Fruit fly (Drosophila melanogaster) whole organism, adult: ENCODE data around the gene CG5612.

Experiments used
- CG11617 ChIP-seq: fragments of 200-800 bp; sonication (Bioruptor generic); optimal IDR thresholded peaks from 2 replicates; lab custom pipeline; 2017; ENCODE audit warnings: mild to moderate bottlenecking, missing biosample characterization, missing genetic modification reagents, missing genetic modification characterization
- CG12768 ChIP-seq: fragments of 200-800 bp; sonication (Bioruptor generic); optimal IDR thresholded peaks from 2 replicates; lab custom pipeline; 2017; ENCODE audit warnings: missing biosample characterization, missing genetic modification characterization, mild to moderate bottlenecking, moderate library complexity, missing genetic modification reagents
- CG14711 ChIP-seq: fragments of 200-800 bp; sonication (Bioruptor generic); optimal IDR thresholded peaks from 2 replicates; lab custom pipeline; 2018; ENCODE audit warnings: missing biosample characterization, mild to moderate bottlenecking, missing genetic modification characterization, moderate library complexity
- CG33017 ChIP-seq: fragments of 200-800 bp; sonication (Bioruptor generic); optimal IDR thresholded peaks from 2 replicates; lab custom pipeline; 2018; ENCODE audit warnings: missing biosample characterization, mild to moderate bottlenecking, missing genetic modification characterization, moderate library complexity
- Clk ChIP-seq: fragments of 200-800 bp; sonication (Bioruptor generic); optimal IDR thresholded peaks from 2 replicates; lab custom pipeline; 2017; ENCODE audit warnings: missing biosample characterization, missing genetic modification characterization
- Crg-1 ChIP-seq: fragments of 200-800 bp; sonication (Bioruptor generic); optimal IDR thresholded peaks from 2 replicates; lab custom pipeline; 2016; ENCODE audit warnings: missing biosample characterization, missing genetic modification characterization
- Mnt ChIP-seq: fragments of 200-800 bp; sonication (Bioruptor generic); optimal IDR thresholded peaks from 2 replicates; lab custom pipeline; 2016; ENCODE audit warnings: missing biosample characterization, mild to moderate bottlenecking, missing genetic modification characterization
- cic ChIP-seq: fragments of 200-800 bp; sonication (Bioruptor generic); optimal IDR thresholded peaks from 2 replicates; lab custom pipeline; 2017; ENCODE audit warnings: missing biosample characterization, mild to moderate bottlenecking, missing genetic modification characterization, moderate library complexity
- kay ChIP-seq: fragments of 200-800 bp; sonication (Bioruptor generic); peaks from one replicate; lab custom pipeline; 2016; ENCODE audit warnings: missing biosample characterization, missing genetic modification characterization, borderline replicate concordance
- ovo ChIP-seq: fragments of 200-800 bp; sonication (Bioruptor generic); optimal IDR thresholded peaks from 2 replicates; lab custom pipeline; 2016; ENCODE audit warnings: missing biosample characterization, missing genetic modification characterization
- pad ChIP-seq: fragments of 200-800 bp; sonication (Bioruptor generic); optimal IDR thresholded peaks from 3 replicates; lab custom pipeline; 2017; ENCODE audit warnings: missing biosample characterization, missing genetic modification characterization, mild to moderate bottlenecking, moderate library complexity, missing genetic modification reagents
- tj ChIP-seq: fragments of 200-800 bp; sonication (Bioruptor generic); optimal IDR thresholded peaks from 3 replicates; lab custom pipeline; 2017; ENCODE audit warnings: missing biosample characterization, mild to moderate bottlenecking, missing genetic modification characterization, moderate library complexity

The CG5612 gene

DNA sequence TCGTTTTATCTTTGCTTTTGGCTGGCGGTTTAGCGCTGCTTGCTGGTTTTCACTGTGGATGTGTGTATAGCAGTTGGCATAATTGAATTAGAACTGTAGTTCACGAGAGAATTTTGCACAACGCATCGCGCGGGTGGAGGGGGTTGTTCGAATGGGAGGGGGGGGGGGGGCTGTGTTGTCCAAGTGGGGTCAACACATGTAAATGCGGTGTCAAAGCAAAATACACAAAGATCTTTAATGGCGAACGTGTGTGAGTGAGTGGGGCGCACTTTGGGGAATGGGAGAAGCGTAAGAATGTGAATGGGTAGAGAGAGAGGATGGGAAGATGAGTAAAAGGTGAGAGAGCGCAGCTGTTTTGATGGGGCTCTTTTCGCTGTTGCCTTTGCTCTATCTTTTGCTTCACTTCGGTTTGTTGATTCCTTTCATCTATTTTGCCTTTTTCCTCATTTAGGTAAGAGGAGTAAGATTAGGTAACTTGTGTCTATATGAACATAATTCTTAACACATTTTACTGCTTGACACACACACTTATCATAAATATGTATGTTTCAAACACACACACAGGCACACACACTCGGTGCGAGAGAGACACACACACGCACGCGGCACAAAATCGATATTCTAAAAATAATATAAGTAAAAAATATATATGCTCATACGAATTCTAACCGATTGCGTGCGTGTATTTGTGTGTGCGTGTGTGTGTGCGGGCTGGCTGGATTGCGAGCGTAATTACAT, 45.4 kb downstream of the CG5612 start:
- TF ChIP-seq ovo (GFP tag; lab: Kevin White, UChicago) (peak; percentile 34), cic (GFP tag; lab: Kevin White, UChicago) (peak; percentile 85), Crg-1 (GFP tag; lab: Kevin White, UChicago) (peak; percentile 17), Mnt (GFP tag; lab: Kevin White, UChicago) (peak; percentile 19), pad (GFP tag; lab: Kevin White, UChicago) (peak; percentile 31), CG14711 (no peak), CG12768 (GFP tag; lab: Kevin White, UChicago) (peak; percentile 70), CG11617 (no peak), CG33017 (tag; lab: Kevin White, UChicago) (no peak), Clk (GFP tag; lab: Kevin White, UChicago) (peak; percentile 43), kay (GFP tag; lab: Kevin White, UChicago) (peak; percentile 96)

DNA sequence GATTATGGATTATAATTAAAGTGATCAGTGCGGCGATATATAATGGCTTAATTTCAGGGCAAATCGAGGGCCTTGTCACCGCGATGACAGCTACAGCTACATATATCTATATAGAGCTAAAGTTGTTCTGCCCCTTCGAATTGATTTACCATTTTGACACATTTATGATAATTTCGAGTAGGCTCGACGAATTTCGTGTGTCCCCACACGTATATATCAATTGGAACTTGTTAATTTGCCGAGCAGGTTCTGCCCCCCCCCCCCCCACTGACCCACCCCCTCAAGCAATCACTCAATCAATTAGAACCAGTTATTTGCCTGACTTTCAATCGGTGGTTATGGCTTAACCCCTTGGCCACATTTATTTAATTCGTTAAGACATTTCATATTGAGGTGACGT, 46.4 kb downstream of the CG5612 start:
- no peak for TF ChIP-seq Clk (GFP tag; lab: Kevin White, UChicago)
- TF ChIP-seq tj (GFP tag; lab: Kevin White, UChicago): no peak
